Fruit fly (Drosophila melanogaster) whole organism, embryonic: Measurements from ENCODE around the gene Rab18.

Experiments
- ATbp ChIP-seq: fragments of 200-800 bp; sonication (Bioruptor generic); optimal IDR thresholded peaks from 2 replicates; lab custom pipeline; 2017; ENCODE audit warnings: missing biosample characterization, mild to moderate bottlenecking, missing genetic modification characterization, missing genetic modification reagents
- Antp ChIP-seq: fragments of 200-800 bp; sonication (Bioruptor generic); optimal IDR thresholded peaks from 3 replicates; lab custom pipeline; 2016; ENCODE audit warnings: missing biosample characterization, missing genetic modification characterization
- Asciz ChIP-seq: fragments of 200-800 bp; sonication (Bioruptor generic); optimal IDR thresholded peaks from 2 replicates; lab custom pipeline; 2017; ENCODE audit warnings: missing biosample characterization, mild to moderate bottlenecking, missing genetic modification characterization, missing genetic modification reagents
- Atf-2 ChIP-seq: fragments of 200-800 bp; sonication (Bioruptor generic); optimal IDR thresholded peaks from 2 replicates; lab custom pipeline; 2016; ENCODE audit warnings: missing biosample characterization, missing genetic modification characterization
- B-H1 ChIP-seq: fragments of 200-800 bp; sonication (Bioruptor generic); IDR thresholded peaks from 3 replicates; pipeline ENCODE4 v1.3.6; 2022; ENCODE audit warnings: missing biosample characterization, missing genetic modification characterization
- Blimp-1 ChIP-seq: fragments of 200-800 bp; sonication (Bioruptor generic); optimal IDR thresholded peaks from 3 replicates; lab custom pipeline; 2018; ENCODE audit warnings: missing biosample characterization, missing genetic modification characterization, mild to moderate bottlenecking, moderate library complexity, missing genetic modification reagents
- CG10147 ChIP-seq: fragments of 200-800 bp; sonication (Bioruptor generic); optimal IDR thresholded peaks from 2 replicates; lab custom pipeline; 2019; ENCODE audit warnings: missing biosample characterization, mild to moderate bottlenecking, missing genetic modification characterization, moderate library complexity
- CG10209 ChIP-seq: fragments of 200-800 bp; sonication (Bioruptor generic); optimal IDR thresholded peaks from 3 replicates; lab custom pipeline; 2017; ENCODE audit warnings: missing biosample characterization, mild to moderate bottlenecking, missing genetic modification characterization, missing genetic modification reagents
- CG10431 ChIP-seq: fragments of 200-800 bp; sonication (Bioruptor generic); optimal IDR thresholded peaks from 3 replicates; lab custom pipeline; 2018; ENCODE audit warnings: missing biosample characterization, mild to moderate bottlenecking, missing genetic modification characterization
- CG11093 ChIP-seq: fragments of 200-800 bp; sonication (Bioruptor generic); IDR thresholded peaks from 3 replicates; pipeline ENCODE4 v1.3.6; 2022; ENCODE audit warnings: missing biosample characterization, missing genetic modification characterization
- CG13624 ChIP-seq: fragments of 200-800 bp; sonication (Bioruptor generic); optimal IDR thresholded peaks from 2 replicates; lab custom pipeline; 2016; ENCODE audit warnings: missing biosample characterization, missing genetic modification characterization
- CG17328 ChIP-seq: fragments of 200-800 bp; sonication (Bioruptor generic); IDR thresholded peaks from 2 replicates; pipeline ENCODE4 v1.3.6; 2022; ENCODE audit warnings: missing biosample characterization, missing genetic modification characterization
- CG17359 ChIP-seq: fragments of 200-800 bp; sonication (Bioruptor generic); optimal IDR thresholded peaks from 3 replicates; lab custom pipeline; 2018; ENCODE audit warnings: missing biosample characterization, mild to moderate bottlenecking, missing genetic modification characterization, moderate library complexity
- CG2120 ChIP-seq: fragments of 200-800 bp; sonication (Bioruptor generic); optimal IDR thresholded peaks from 3 replicates; lab custom pipeline; 2016; ENCODE audit warnings: missing biosample characterization, missing genetic modification characterization
- CG2202 ChIP-seq: fragments of 200-800 bp; sonication (Bioruptor generic); optimal IDR thresholded peaks from 2 replicates; lab custom pipeline; 2018; ENCODE audit warnings: missing biosample characterization, mild to moderate bottlenecking, missing genetic modification characterization
- CG31365 ChIP-seq: fragments of 200-800 bp; sonication (Bioruptor generic); optimal IDR thresholded peaks from 2 replicates; lab custom pipeline; 2018; ENCODE audit warnings: missing biosample characterization, mild to moderate bottlenecking, missing genetic modification characterization
- CG6272 ChIP-seq: fragments of 200-800 bp; sonication (Bioruptor generic); IDR thresholded peaks from 2 replicates; pipeline ENCODE4 v1.3.6; 2022; ENCODE audit warnings: missing biosample characterization, missing genetic modification characterization
- CG7963 ChIP-seq: fragments of 200-800 bp; sonication (Bioruptor generic); IDR thresholded peaks from 3 replicates; pipeline ENCODE4 v1.3.6; 2022; ENCODE audit warnings: missing biosample characterization, missing genetic modification characterization; ENCODE audit not compliant: partially characterized antibody
- CG8281 ChIP-seq: fragments of 200-800 bp; sonication (Bioruptor generic); optimal IDR thresholded peaks from 2 replicates; lab custom pipeline; 2018; ENCODE audit warnings: missing biosample characterization, mild to moderate bottlenecking, missing genetic modification characterization, moderate library complexity
- CG8388 ChIP-seq: fragments of 200-800 bp; sonication (Bioruptor generic); optimal IDR thresholded peaks from 2 replicates; lab custom pipeline; 2019; ENCODE audit warnings: missing biosample characterization, mild to moderate bottlenecking, missing genetic modification characterization, moderate library complexity
- CG9932 ChIP-seq: fragments of 200-800 bp; sonication (Bioruptor generic); IDR thresholded peaks from 2 replicates; pipeline ENCODE4 v1.3.6; 2022; ENCODE audit warnings: missing biosample characterization, missing genetic modification characterization
- Dek ChIP-seq: fragments of 200-800 bp; sonication (Bioruptor generic); optimal IDR thresholded peaks from 3 replicates; lab custom pipeline; 2019; ENCODE audit warnings: missing biosample characterization, mild to moderate bottlenecking, missing genetic modification characterization, moderate library complexity
- Doc2 ChIP-seq: fragments of 200-800 bp; sonication (Bioruptor generic); IDR thresholded peaks from 2 replicates; pipeline ENCODE4 v1.3.6; 2022; ENCODE audit warnings: missing biosample characterization, missing genetic modification characterization
- GATAe ChIP-seq: fragments of 200-800 bp; sonication (Bioruptor generic); conservative IDR thresholded peaks from 2 replicates; pipeline ENCODE4 v1.3.6; 2022; ENCODE audit warnings: missing biosample characterization, missing genetic modification characterization
- Hand ChIP-seq: fragments of 200-800 bp; sonication (Bioruptor generic); optimal IDR thresholded peaks from 2 replicates; lab custom pipeline; 2017; ENCODE audit warnings: mild to moderate bottlenecking, missing biosample characterization, missing genetic modification reagents, missing genetic modification characterization
- Hr51 ChIP-seq, 2 experiments: fragments of 200-800 bp; sonication (Bioruptor generic); optimal IDR thresholded peaks; 2 replicates in 1 of 2; 3 replicates in 1 of 2; lab custom pipeline; 2016 to 2018; ENCODE audit warnings: missing biosample characterization in 2 of 2, missing genetic modification characterization in 2 of 2, mild to moderate bottlenecking in 1 of 2, moderate library complexity in 1 of 2
- Med ChIP-seq: fragments of 200-800 bp; sonication (Bioruptor generic); peaks from one replicate; lab custom pipeline; 2016; ENCODE audit warnings: missing biosample characterization, missing genetic modification characterization, mild to moderate bottlenecking, inconsistent platforms, moderate library complexity
- NC2α ChIP-seq: fragments of 200-800 bp; sonication (Bioruptor generic); optimal IDR thresholded peaks from 2 replicates; lab custom pipeline; 2016; ENCODE audit warnings: missing biosample characterization, missing genetic modification characterization
- Optix ChIP-seq: fragments of 200-800 bp; sonication (Bioruptor generic); IDR thresholded peaks from 3 replicates; pipeline ENCODE4 v1.3.6; 2022; ENCODE audit warnings: missing biosample characterization, missing genetic modification characterization
- Rx ChIP-seq: fragments of 200-800 bp; sonication (Bioruptor generic); IDR thresholded peaks from 2 replicates; pipeline ENCODE4 v1.3.6; 2022; ENCODE audit warnings: missing biosample characterization, missing genetic modification characterization
- Sry-δ ChIP-seq: fragments of 200-800 bp; sonication (Bioruptor generic); optimal IDR thresholded peaks from 2 replicates; lab custom pipeline; 2016; ENCODE audit warnings: missing biosample characterization, missing genetic modification characterization
- Usf ChIP-seq: fragments of 200-800 bp; sonication (Bioruptor generic); optimal IDR thresholded peaks from 2 replicates; lab custom pipeline; 2017; ENCODE audit warnings: missing genotype, missing biosample characterization, missing genetic modification characterization
- ap ChIP-seq: fragments of 200-800 bp; sonication (Bioruptor generic); IDR thresholded peaks from 2 replicates; pipeline ENCODE4 v1.3.6; 2022; ENCODE audit warnings: missing biosample characterization, missing genetic modification characterization
- ase ChIP-seq: fragments of 200-800 bp; sonication (Bioruptor generic); IDR thresholded peaks from 3 replicates; pipeline ENCODE4 v1.3.6; 2022; ENCODE audit warnings: missing biosample characterization, missing genetic modification characterization
- chif ChIP-seq, 2 experiments: fragments of 200-800 bp; sonication (Bioruptor generic); optimal IDR thresholded peaks; 3 replicates each; lab custom pipeline; 2016; ENCODE audit warnings: missing biosample characterization in 2 of 2, missing genetic modification characterization in 2 of 2
- chinmo ChIP-seq: fragments of 200-800 bp; sonication (Bioruptor generic); IDR thresholded peaks from 4 replicates; pipeline ENCODE4 v1.3.6; 2022; ENCODE audit warnings: missing biosample characterization, missing genetic modification characterization; ENCODE audit not compliant: partially characterized antibody
- danr ChIP-seq: fragments of 200-800 bp; sonication (Bioruptor generic); IDR thresholded peaks from 2 replicates; pipeline ENCODE4 v1.3.6; 2022; ENCODE audit warnings: missing biosample characterization, missing genetic modification characterization
- dm ChIP-seq: fragments of 200-800 bp; sonication (Bioruptor generic); optimal IDR thresholded peaks from 3 replicates; lab custom pipeline; 2016; ENCODE audit warnings: missing biosample characterization, missing genetic modification characterization
- knrl ChIP-seq: fragments of 200-800 bp; sonication (Bioruptor generic); IDR thresholded peaks from 3 replicates; pipeline ENCODE4 v1.3.6; 2022; ENCODE audit warnings: missing biosample characterization, missing genetic modification characterization; ENCODE audit not compliant: partially characterized antibody
- lab ChIP-seq: fragments of 200-800 bp; sonication (Bioruptor generic); optimal IDR thresholded peaks from 3 replicates; lab custom pipeline; 2017; ENCODE audit warnings: missing biosample characterization, missing genetic modification characterization, mild to moderate bottlenecking, moderate library complexity, missing genetic modification reagents
- maf-S ChIP-seq: fragments of 200-800 bp; sonication (Bioruptor generic); optimal IDR thresholded peaks from 2 replicates; lab custom pipeline; 2016; ENCODE audit warnings: missing biosample characterization, missing genetic modification characterization
- ranshi ChIP-seq: fragments of 200-800 bp; sonication (Bioruptor generic); IDR thresholded peaks from 2 replicates; pipeline ENCODE4 v1.3.6; 2022; ENCODE audit warnings: missing biosample characterization, missing genetic modification characterization
- sob ChIP-seq: fragments of 200-800 bp; sonication (Bioruptor generic); IDR thresholded peaks from 2 replicates; pipeline ENCODE4 v1.3.6; 2022; ENCODE audit warnings: missing biosample characterization, missing genetic modification characterization
- sr ChIP-seq: fragments of 200-800 bp; sonication (Bioruptor generic); IDR thresholded peaks from 3 replicates; pipeline ENCODE4 v1.3.6; 2022; ENCODE audit warnings: missing biosample characterization, missing genetic modification characterization
- stc ChIP-seq: fragments of 200-800 bp; sonication (Bioruptor generic); IDR thresholded peaks from 2 replicates; pipeline ENCODE4 v1.3.6; 2022; ENCODE audit warnings: missing biosample characterization, missing genetic modification characterization
- stwl ChIP-seq: fragments of 200-800 bp; sonication (Bioruptor generic); optimal IDR thresholded peaks from 3 replicates; lab custom pipeline; 2018; ENCODE audit warnings: missing biosample characterization, mild to moderate bottlenecking, missing genetic modification characterization, moderate library complexity
- trh ChIP-seq: fragments of 200-800 bp; sonication (Bioruptor generic); optimal IDR thresholded peaks from 2 replicates; lab custom pipeline; 2016; ENCODE audit warnings: missing biosample characterization, missing genetic modification characterization
- tup ChIP-seq: fragments of 200-800 bp; sonication (Bioruptor generic); optimal IDR thresholded peaks from 2 replicates; lab custom pipeline; 2016; ENCODE audit warnings: missing biosample characterization, mild to moderate bottlenecking, missing genetic modification characterization, moderate library complexity
- zen2 ChIP-seq: fragments of 200-800 bp; sonication (Bioruptor generic); IDR thresholded peaks from 3 replicates; pipeline ENCODE4 v1.3.6; 2022; ENCODE audit warnings: missing biosample characterization, missing genetic modification characterization; ENCODE audit not compliant: partially characterized antibody

Gene Rab18

DNA sequence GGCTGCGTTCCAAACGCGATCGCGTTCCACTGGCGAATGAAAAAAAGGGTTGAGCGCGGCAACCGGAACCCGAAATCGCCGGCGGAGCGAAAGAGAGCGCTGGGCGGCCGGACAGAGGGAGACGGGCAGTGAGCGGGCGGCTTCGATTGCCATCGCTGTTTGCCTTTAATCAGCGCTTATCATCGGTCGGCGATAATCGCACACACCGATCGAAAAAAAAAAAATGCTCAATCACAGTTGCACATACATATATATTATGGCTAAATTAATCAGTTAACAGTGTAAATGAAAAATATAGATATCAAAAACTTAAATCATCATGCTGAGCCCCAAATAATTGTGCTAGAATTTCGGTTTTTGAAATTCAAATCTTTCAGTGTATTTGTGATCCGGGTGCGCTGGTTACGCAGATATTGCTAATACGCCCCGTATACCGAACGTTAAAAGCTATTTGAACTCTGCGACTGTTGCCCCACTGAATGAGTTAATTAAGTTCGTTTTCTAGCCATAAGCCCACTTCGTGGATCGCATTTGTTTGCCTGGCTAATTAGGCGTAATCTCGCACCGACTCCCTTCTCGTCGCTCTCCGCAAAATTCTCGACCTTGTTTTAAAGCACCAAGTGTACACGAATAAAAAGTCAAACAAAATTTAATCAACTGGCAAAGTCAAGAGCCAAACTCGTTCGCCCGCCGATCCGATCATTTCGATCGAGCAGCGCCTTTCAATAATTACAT, 46.3 kb upstream of the Rab18 start, which contains the start of gene CG33080 (continued):
- TF ChIP-seq CG10431 (GFP tag; lab: Kevin White, UChicago) (no peak), Doc2 (GFP tag; lab: Robert Waterston, UW) (no peak), Rx (GFP tag; lab: Robert Waterston, UW) (no peak), maf-S (GFP tag; lab: Kevin White, UChicago) (no peak), Sry-δ (GFP tag; lab: Kevin White, UChicago) (no peak), CG10209 (GFP tag; lab: Kevin White, UChicago) (no peak), stwl (tag; lab: Kevin White, UChicago) (no peak), CG2202 (tag; lab: Kevin White, UChicago) (no peak), Optix (GFP tag; lab: Robert Waterston, UW) (no peak), CG9932 (GFP tag; lab: Robert Waterston, UW) (0 out of 2 replicates have a peak, but pooled peaks have one; percentile 20), CG10147 (GFP tag; lab: Kevin White, UChicago) (no peak), Atf-2 (GFP tag; lab: Kevin White, UChicago) (no peak), tup (GFP tag; lab: Kevin White, UChicago) (no peak), GATAe (GFP tag; lab: Robert Waterston, UW) (0 out of 2 replicates have a peak, but pooled peaks have one; percentile 19), ap (GFP tag; lab: Robert Waterston, UW) (no peak), CG8388 (GFP tag; lab: Kevin White, UChicago) (no peak), CG7963 (GFP tag; lab: Robert Waterston, UW) (no peak), Hand (GFP tag; lab: Kevin White, UChicago) (no peak), Hr51 (GFP tag; optimal IDR thresholded peaks at IDR 0.05; lab: Kevin White, UChicago) (peak in 1 of 2 experiments; percentile 17), CG17328 (GFP tag; lab: Robert Waterston, UW) (no peak), chif (GFP tag; optimal IDR thresholded peaks at IDR 0.05; lab: Kevin White, UChicago) (no peak), ase (GFP tag; lab: Robert Waterston, UW) (no peak), CG13624 (no peak), zen2 (GFP tag; lab: Robert Waterston, UW) (no peak), knrl (GFP tag; lab: Robert Waterston, UW) (0 out of 3 replicates have a peak, but pooled peaks have one; percentile 14), CG17359 (tag; lab: Kevin White, UChicago) (peak; percentile 24), sr (GFP tag; lab: Robert Waterston, UW) (no peak), lab (GFP tag; lab: Kevin White, UChicago) (peak; percentile 51), ATbp (GFP tag; lab: Kevin White, UChicago) (no peak), sob (GFP tag; lab: Robert Waterston, UW) (no peak), stc (GFP tag; lab: Robert Waterston, UW) (no peak), CG11093 (GFP tag; lab: Robert Waterston, UW) (no peak), Asciz (GFP tag; lab: Kevin White, UChicago) (no peak), chinmo (GFP tag; lab: Robert Waterston, UW) (no peak), CG31365 (tag; lab: Kevin White, UChicago) (no peak), Antp (GFP tag; lab: Kevin White, UChicago) (no peak), Blimp-1 (no peak), CG2120 (peak; percentile 58), Usf (no peak), dm (GFP tag; lab: Kevin White, UChicago) (no peak), Dek (tag; lab: Kevin White, UChicago) (no peak), CG8281 (tag; lab: Kevin White, UChicago) (no peak), CG6272 (GFP tag; lab: Robert Waterston, UW) (no peak), Med (peak; percentile 71), trh (GFP tag; lab: Kevin White, UChicago) (no peak), NC2α (GFP tag; lab: Kevin White, UChicago) (no peak), B-H1 (GFP tag; lab: Robert Waterston, UW) (no peak), danr (0 out of 2 replicates have a peak, but pooled peaks have one; percentile 7), ranshi (GFP tag; lab: Robert Waterston, UW) (0 out of 2 replicates have a peak, but pooled peaks have one; percentile 24)
